Fruit fly (Drosophila melanogaster) whole organism, wandering third instar larva: ENCODE data around the gene Mettl4.

Experiments
- Jra ChIP-seq: sonication (Bioruptor generic); optimal IDR thresholded peaks from 2 replicates; lab custom pipeline; 2016; ENCODE audit warnings: missing biosample characterization, missing genetic modification characterization
- jim ChIP-seq: fragments of 175-275, 200-325 bp; sonication (Bioruptor generic); optimal IDR thresholded peaks from 2 replicates; lab custom pipeline; 2016; ENCODE audit warnings: missing biosample characterization, mild to moderate bottlenecking, missing genetic modification characterization

- no peak for TF ChIP-seq Jra (GFP tag; lab: Kevin White, UChicago)
- TF ChIP-seq jim (GFP tag; lab: Kevin White, UChicago), result no peak
These were observed 27.0 kb upstream of the Mettl4 start for dm6 chr3R:16677934-16678333.
